Fruit fly (Drosophila melanogaster) whole organism, embryonic: Measurements from ENCODE around the gene CG6168.
A peak's percentile ranks its signal among the peaks of the same experiment; 100 is the strongest.

Source experiments
- Aef1 ChIP-seq: fragments of 200-800 bp; sonication (Bioruptor generic); IDR thresholded peaks from 3 replicates; pipeline ENCODE4 v1.3.6; 2022; ENCODE audit warnings: missing biosample characterization, missing genetic modification characterization
- Antp ChIP-seq: fragments of 200-800 bp; sonication (Bioruptor generic); optimal IDR thresholded peaks from 3 replicates; lab custom pipeline; 2016; ENCODE audit warnings: missing biosample characterization, missing genetic modification characterization
- Atf-2 ChIP-seq: fragments of 200-800 bp; sonication (Bioruptor generic); optimal IDR thresholded peaks from 2 replicates; lab custom pipeline; 2016; ENCODE audit warnings: missing biosample characterization, missing genetic modification characterization
- Atf3 ChIP-seq: fragments of 200-800 bp; sonication (Bioruptor generic); optimal IDR thresholded peaks from 3 replicates; lab custom pipeline; 2016; ENCODE audit warnings: missing biosample characterization, missing genetic modification characterization
- Bdp1 ChIP-seq: fragments of 200-800 bp; sonication (Bioruptor generic); optimal IDR thresholded peaks from 3 replicates; lab custom pipeline; 2016; ENCODE audit warnings: missing biosample characterization, missing genetic modification characterization
- CG10543 ChIP-seq: fragments of 200-800 bp; sonication (Bioruptor generic); optimal IDR thresholded peaks from 3 replicates; lab custom pipeline; 2017; ENCODE audit warnings: missing biosample characterization, mild to moderate bottlenecking, missing genetic modification characterization, moderate library complexity
- CG10565 ChIP-seq: fragments of 200-800 bp; sonication (Bioruptor generic); optimal IDR thresholded peaks from 3 replicates; lab custom pipeline; 2016; ENCODE audit warnings: missing biosample characterization, mild to moderate bottlenecking, missing genetic modification characterization
- CG10959 ChIP-seq: fragments of 200-800 bp; sonication (Bioruptor generic); IDR thresholded peaks from 2 replicates; pipeline ENCODE4 v1.3.6; 2022; ENCODE audit warnings: missing biosample characterization, missing genetic modification characterization
- CG10979 ChIP-seq: fragments of 200-800 bp; sonication (Bioruptor generic); optimal IDR thresholded peaks from 2 replicates; lab custom pipeline; 2018; ENCODE audit warnings: missing biosample characterization, mild to moderate bottlenecking, missing genetic modification characterization, moderate library complexity
- CG11723 ChIP-seq: fragments of 200-800 bp; sonication (Bioruptor generic); optimal IDR thresholded peaks from 2 replicates; lab custom pipeline; 2017; ENCODE audit warnings: missing biosample characterization, mild to moderate bottlenecking, missing genetic modification characterization
- CG12769 ChIP-seq: fragments of 200-800 bp; sonication (Bioruptor generic); optimal IDR thresholded peaks from 2 replicates; lab custom pipeline; 2019; ENCODE audit warnings: missing biosample characterization, mild to moderate bottlenecking, missing genetic modification characterization, moderate library complexity
- CG12942 ChIP-seq: fragments of 200-800 bp; sonication (Bioruptor generic); optimal IDR thresholded peaks from 3 replicates; lab custom pipeline; 2016; ENCODE audit warnings: missing biosample characterization, missing genetic modification characterization
- CG13624 ChIP-seq: fragments of 200-800 bp; sonication (Bioruptor generic); optimal IDR thresholded peaks from 2 replicates; lab custom pipeline; 2016; ENCODE audit warnings: missing biosample characterization, missing genetic modification characterization
- CG18476 ChIP-seq: fragments of 200-800 bp; sonication (Bioruptor generic); optimal IDR thresholded peaks from 2 replicates; lab custom pipeline; 2016; ENCODE audit warnings: missing biosample characterization, mild to moderate bottlenecking, missing genetic modification characterization
- CG2678 ChIP-seq: fragments of 200-800 bp; sonication (Bioruptor generic); optimal IDR thresholded peaks from 3 replicates; lab custom pipeline; 2019; ENCODE audit warnings: missing biosample characterization, mild to moderate bottlenecking, missing genetic modification characterization, moderate library complexity
- CG32772 ChIP-seq: fragments of 200-800 bp; sonication (Bioruptor generic); IDR thresholded peaks from 2 replicates; pipeline ENCODE4 v1.3.6; 2022; ENCODE audit warnings: missing biosample characterization, missing genetic modification characterization
- CG3407 ChIP-seq: fragments of 200-800 bp; sonication (Bioruptor generic); optimal IDR thresholded peaks from 2 replicates; lab custom pipeline; 2018; ENCODE audit warnings: missing biosample characterization, mild to moderate bottlenecking, missing genetic modification characterization
- CG4282 ChIP-seq: fragments of 200-800 bp; sonication (Bioruptor generic); optimal IDR thresholded peaks from 2 replicates; lab custom pipeline; 2016; ENCODE audit warnings: missing biosample characterization, missing genetic modification characterization
- CG6689 ChIP-seq: fragments of 200-800 bp; sonication (Bioruptor generic); IDR thresholded peaks from 2 replicates; pipeline ENCODE4 v1.3.6; 2022; ENCODE audit warnings: missing biosample characterization, missing genetic modification characterization
- CG8388 ChIP-seq: fragments of 200-800 bp; sonication (Bioruptor generic); optimal IDR thresholded peaks from 2 replicates; lab custom pipeline; 2019; ENCODE audit warnings: missing biosample characterization, mild to moderate bottlenecking, missing genetic modification characterization, moderate library complexity
- CoRest ChIP-seq: fragments of 200-800 bp; sonication (Bioruptor generic); optimal IDR thresholded peaks from 3 replicates; lab custom pipeline; 2018; ENCODE audit warnings: missing biosample characterization, mild to moderate bottlenecking, missing genetic modification characterization, moderate library complexity
- CrebB ChIP-seq: fragments of 200-800 bp; sonication (Bioruptor generic); optimal IDR thresholded peaks from 3 replicates; lab custom pipeline; 2018; ENCODE audit warnings: missing biosample characterization, mild to moderate bottlenecking, missing genetic modification characterization
- Dip3 ChIP-seq: fragments of 200-800 bp; sonication (Bioruptor generic); optimal IDR thresholded peaks from 3 replicates; lab custom pipeline; 2016; ENCODE audit warnings: missing biosample characterization, missing genetic modification characterization
- ERR ChIP-seq: fragments of 200-800 bp; sonication (Bioruptor generic); optimal IDR thresholded peaks from 2 replicates; lab custom pipeline; 2016; ENCODE audit warnings: missing biosample characterization, missing genetic modification characterization
- H2.0 ChIP-seq: fragments of 200-800 bp; sonication (Bioruptor generic); IDR thresholded peaks from 2 replicates; pipeline ENCODE4 v1.3.6; 2022; ENCODE audit warnings: missing biosample characterization, missing genetic modification characterization
- Hr3 ChIP-seq: fragments of 200-800 bp; sonication (Bioruptor generic); optimal IDR thresholded peaks from 3 replicates; lab custom pipeline; 2016; ENCODE audit warnings: missing biosample characterization, missing genetic modification characterization
- Lhr ChIP-seq: fragments of 200-800 bp; sonication (Bioruptor generic); optimal IDR thresholded peaks from 3 replicates; lab custom pipeline; 2017; ENCODE audit warnings: mild to moderate bottlenecking, missing biosample characterization, missing genetic modification reagents, missing genetic modification characterization
- Rx ChIP-seq: fragments of 200-800 bp; sonication (Bioruptor generic); IDR thresholded peaks from 2 replicates; pipeline ENCODE4 v1.3.6; 2022; ENCODE audit warnings: missing biosample characterization, missing genetic modification characterization
- Side ChIP-seq: fragments of 200-800 bp; sonication (Bioruptor generic); optimal IDR thresholded peaks from 2 replicates; lab custom pipeline; 2016; ENCODE audit warnings: missing biosample characterization, missing genetic modification characterization
- Spps ChIP-seq: fragments of 200-800 bp; sonication (Bioruptor generic); optimal IDR thresholded peaks from 2 replicates; lab custom pipeline; 2018; ENCODE audit warnings: missing biosample characterization, mild to moderate bottlenecking, missing genetic modification characterization
- Taf1 ChIP-seq: fragments of 200-800 bp; sonication (Bioruptor generic); IDR thresholded peaks from 2 replicates; pipeline ENCODE4 v1.3.6; 2022; ENCODE audit warnings: missing biosample characterization, missing genetic modification characterization
- Xrp1 ChIP-seq: fragments of 200-800 bp; sonication (Bioruptor generic); IDR thresholded peaks from 2 replicates; pipeline ENCODE4 v1.3.6; 2022; ENCODE audit warnings: missing biosample characterization, missing genetic modification characterization
- cg ChIP-seq: fragments of 200-800 bp; sonication (Bioruptor generic); optimal IDR thresholded peaks from 3 replicates; lab custom pipeline; 2019; ENCODE audit warnings: missing biosample characterization, mild to moderate bottlenecking, missing genetic modification characterization, moderate library complexity
- crc ChIP-seq: fragments of 200-800 bp; sonication (Bioruptor generic); optimal IDR thresholded peaks from 2 replicates; lab custom pipeline; 2016; ENCODE audit warnings: missing biosample characterization, missing genetic modification characterization
- dan ChIP-seq: fragments of 200-800 bp; sonication (Bioruptor generic); IDR thresholded peaks from 2 replicates; pipeline ENCODE4 v1.3.6; 2022; ENCODE audit warnings: missing biosample characterization, missing genetic modification characterization
- fd64A ChIP-seq: fragments of 200-800 bp; sonication (Bioruptor generic); optimal IDR thresholded peaks from 3 replicates; lab custom pipeline; 2018; ENCODE audit warnings: missing biosample characterization, mild to moderate bottlenecking, missing genetic modification characterization
- gfzf ChIP-seq: fragments of 200-800 bp; sonication (Bioruptor generic); optimal IDR thresholded peaks from 2 replicates; lab custom pipeline; 2016; ENCODE audit warnings: missing biosample characterization, mild to moderate bottlenecking, missing genetic modification characterization, moderate library complexity
- insv ChIP-seq, 2 experiments: fragments of 200-800 bp; sonication (Bioruptor generic); optimal IDR thresholded peaks; 3 replicates each; lab custom pipeline; 2016 to 2018; ENCODE audit warnings: missing biosample characterization in 2 of 2, missing genetic modification characterization in 2 of 2
- jing ChIP-seq: fragments of 200-800 bp; sonication (Bioruptor generic); optimal IDR thresholded peaks from 2 replicates; lab custom pipeline; 2018; ENCODE audit warnings: missing biosample characterization, mild to moderate bottlenecking, missing genetic modification characterization
- knrl ChIP-seq: fragments of 200-800 bp; sonication (Bioruptor generic); IDR thresholded peaks from 3 replicates; pipeline ENCODE4 v1.3.6; 2022; ENCODE audit warnings: missing biosample characterization, missing genetic modification characterization; ENCODE audit not compliant: partially characterized antibody
- lab ChIP-seq: fragments of 200-800 bp; sonication (Bioruptor generic); optimal IDR thresholded peaks from 3 replicates; lab custom pipeline; 2017; ENCODE audit warnings: missing biosample characterization, missing genetic modification characterization, mild to moderate bottlenecking, moderate library complexity, missing genetic modification reagents
- pb ChIP-seq: fragments of 200-800 bp; sonication (Bioruptor generic); optimal IDR thresholded peaks from 3 replicates; lab custom pipeline; 2016; ENCODE audit warnings: missing biosample characterization, missing genetic modification characterization
- pnt ChIP-seq: fragments of 200-800 bp; sonication (Bioruptor generic); optimal IDR thresholded peaks from 3 replicates; lab custom pipeline; 2016; ENCODE audit warnings: missing biosample characterization, missing genetic modification characterization
- pum ChIP-seq: fragments of 200-800 bp; sonication (Bioruptor generic); optimal IDR thresholded peaks from 2 replicates; lab custom pipeline; 2016; ENCODE audit warnings: missing biosample characterization, missing genetic modification characterization
- row ChIP-seq: fragments of 200-800 bp; sonication (Bioruptor generic); IDR thresholded peaks from 3 replicates; pipeline ENCODE4 v1.3.6; 2022; ENCODE audit warnings: missing biosample characterization, missing genetic modification characterization
- sima ChIP-seq: fragments of 200-800 bp; sonication (Bioruptor generic); optimal IDR thresholded peaks from 2 replicates; lab custom pipeline; 2016; ENCODE audit warnings: missing biosample characterization, missing genetic modification characterization
- sisA ChIP-seq: fragments of 200-800 bp; sonication (Bioruptor generic); IDR thresholded peaks from 2 replicates; pipeline ENCODE4 v1.3.6; 2022; ENCODE audit warnings: missing biosample characterization, missing genetic modification characterization
- stwl ChIP-seq: fragments of 200-800 bp; sonication (Bioruptor generic); optimal IDR thresholded peaks from 3 replicates; lab custom pipeline; 2018; ENCODE audit warnings: missing biosample characterization, mild to moderate bottlenecking, missing genetic modification characterization, moderate library complexity
- tio ChIP-seq: fragments of 200-800 bp; sonication (Bioruptor generic); optimal IDR thresholded peaks from 2 replicates; lab custom pipeline; 2017; ENCODE audit warnings: missing biosample characterization, missing genetic modification characterization, inconsistent platforms
- zen ChIP-seq: fragments of 200-800 bp; sonication (Bioruptor generic); optimal IDR thresholded peaks from 3 replicates; lab custom pipeline; 2018; ENCODE audit warnings: missing biosample characterization, mild to moderate bottlenecking, missing genetic modification characterization, moderate library complexity

CG6168 gene

DNA sequence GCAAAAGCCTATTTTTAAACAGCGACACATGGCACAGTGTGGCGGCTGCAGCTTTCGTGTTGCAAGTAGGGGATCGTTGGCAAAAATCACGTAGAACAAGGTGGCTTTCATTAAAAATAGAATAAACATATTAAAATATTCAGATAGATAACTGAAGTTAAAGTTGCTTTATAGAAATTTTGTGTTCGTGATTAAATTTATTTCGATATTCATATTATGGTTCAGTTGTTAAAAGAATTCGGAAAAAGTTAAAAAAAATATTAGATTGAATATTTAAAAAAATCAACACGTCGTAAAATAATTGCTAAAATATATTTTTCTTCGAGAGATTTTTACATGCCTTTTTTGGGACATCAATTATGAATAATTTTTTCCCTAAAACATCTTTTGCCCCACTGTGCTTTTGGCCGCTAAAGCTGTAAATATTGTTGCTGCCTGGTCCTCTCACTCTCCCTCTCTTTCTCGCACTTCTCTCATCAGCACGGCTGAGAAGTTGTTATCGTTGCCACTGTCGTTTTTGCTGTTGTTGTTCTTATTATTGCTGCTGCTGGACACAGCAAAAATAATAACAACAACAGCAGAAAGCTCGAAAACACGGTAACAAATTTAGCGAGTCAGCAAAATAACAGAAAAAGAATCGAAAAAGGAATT lies 25.2 kb downstream of the CG6168 start (continued):
- peak; percentile 93 for TF ChIP-seq CG10979
- TF ChIP-seq dan (GFP tag; lab: Robert Waterston, UW): no peak
- TF ChIP-seq row: peak; percentile 83
- peak; percentile 77 for TF ChIP-seq Dip3 (GFP tag; lab: Kevin White, UChicago)
- peak in 1 of 2 experiments; percentile 57 for TF ChIP-seq insv (GFP tag; optimal IDR thresholded peaks at IDR 0.05; lab: Kevin White, UChicago)
- TF ChIP-seq CG18476: peak; percentile 83
- TF ChIP-seq sisA (GFP tag; lab: Robert Waterston, UW): peak; percentile 65
- TF ChIP-seq CG2678 (tag; lab: Kevin White, UChicago): peak; percentile 96
- TF ChIP-seq Xrp1 (GFP tag; lab: Robert Waterston, UW): peak; percentile 80
- TF ChIP-seq Taf1: peak; percentile 35; the same call in 1 of the 2 replicates
- peak; percentile 89 for TF ChIP-seq CG11723 (GFP tag; lab: Kevin White, UChicago)
- TF ChIP-seq lab: peak; percentile 82
- peak; percentile 72 for TF ChIP-seq pnt (GFP tag; lab: Kevin White, UChicago)
- peak; percentile 27; the same call in 1 of the 2 replicates for TF ChIP-seq Rx
- TF ChIP-seq tio (GFP tag; lab: Kevin White, UChicago): peak; percentile 93
- 0 out of 2 replicates have a peak, but pooled peaks have one; percentile 63 for TF ChIP-seq CG32772 (GFP tag; lab: Robert Waterston, UW)
- TF ChIP-seq stwl (tag; lab: Kevin White, UChicago): no peak
- TF ChIP-seq jing: peak; percentile 62
- TF ChIP-seq zen: peak; percentile 36
- TF ChIP-seq pb (GFP tag; lab: Kevin White, UChicago): no peak
- TF ChIP-seq CrebB (tag; lab: Kevin White, UChicago): peak; percentile 43
- peak; percentile 33 for TF ChIP-seq Bdp1 (GFP tag; lab: Kevin White, UChicago)
- peak; percentile 53 for TF ChIP-seq Side
- peak; percentile 84 for TF ChIP-seq CG6689 (GFP tag; lab: Robert Waterston, UW)
- no peak for TF ChIP-seq CG10959
- TF ChIP-seq Spps: peak; percentile 71
- TF ChIP-seq knrl (GFP tag; lab: Robert Waterston, UW): no peak
- no peak for TF ChIP-seq gfzf (GFP tag; lab: Kevin White, UChicago)
- TF ChIP-seq cg: no peak
- TF ChIP-seq CG10565: peak; percentile 44
- TF ChIP-seq fd64A (GFP tag; lab: Kevin White, UChicago): peak; percentile 1
- TF ChIP-seq Atf-2 (GFP tag; lab: Kevin White, UChicago): peak; percentile 79
- TF ChIP-seq Aef1 (GFP tag; lab: Robert Waterston, UW): peak; percentile 61; the same call in 1 of the 3 replicates
- TF ChIP-seq sima: no peak
- peak; percentile 91 for TF ChIP-seq Hr3
- peak; percentile 65 for TF ChIP-seq H2.0 (GFP tag; lab: Robert Waterston, UW)
- TF ChIP-seq Antp: peak; percentile 28
- TF ChIP-seq crc (GFP tag; lab: Kevin White, UChicago): peak; percentile 45
- peak; percentile 20 for TF ChIP-seq ERR (GFP tag; lab: Kevin White, UChicago)
- no peak for TF ChIP-seq CG4282
- TF ChIP-seq pum (GFP tag; lab: Kevin White, UChicago): peak; percentile 74
- TF ChIP-seq CG8388 (GFP tag; lab: Kevin White, UChicago): peak; percentile 88
- peak; percentile 96 for TF ChIP-seq CoRest (tag; lab: Kevin White, UChicago)
- TF ChIP-seq CG13624: peak; percentile 42
- peak; percentile 76 for TF ChIP-seq Lhr (GFP tag; lab: Kevin White, UChicago)
- peak; percentile 71 for TF ChIP-seq CG12942 (GFP tag; lab: Kevin White, UChicago)
- TF ChIP-seq CG10543 (GFP tag; lab: Kevin White, UChicago): peak; percentile 87
- peak; percentile 58 for TF ChIP-seq Atf3
- peak; percentile 81 for TF ChIP-seq CG3407
- TF ChIP-seq CG12769 (tag; lab: Kevin White, UChicago): peak; percentile 14
